Fruit fly (Drosophila melanogaster) whole organism, prepupa: ENCODE results near the gene CG33110.

Experiments used
- CG10669 ChIP-seq: fragments of 200-800 bp; sonication (Bioruptor generic); optimal IDR thresholded peaks from 3 replicates; lab custom pipeline; 2018; ENCODE audit warnings: missing biosample characterization, mild to moderate bottlenecking, missing genetic modification characterization, moderate library complexity
- CG11294 ChIP-seq: fragments of 200-800 bp; sonication (Bioruptor generic); IDR thresholded peaks from 2 replicates; pipeline ENCODE4 v1.3.6; 2022; ENCODE audit warnings: missing biosample characterization, missing genetic modification characterization
- CG11762 ChIP-seq: fragments of 200-800 bp; sonication (Bioruptor generic); optimal IDR thresholded peaks from 3 replicates; lab custom pipeline; 2016; ENCODE audit warnings: missing biosample characterization, missing genetic modification characterization; ENCODE audit not compliant: insufficient read depth
- CG11902 ChIP-seq: fragments of 200-800 bp; sonication (Bioruptor generic); optimal IDR thresholded peaks from 3 replicates; lab custom pipeline; 2016; ENCODE audit warnings: missing biosample characterization, missing genetic modification characterization
- CG15336 ChIP-seq: fragments of 200-800 bp; sonication (Bioruptor generic); IDR thresholded peaks from 2 replicates; pipeline ENCODE4 v1.3.6; 2022; ENCODE audit warnings: missing biosample characterization, missing genetic modification characterization
- CG1621 ChIP-seq: fragments of 200-800 bp; sonication (Bioruptor generic); optimal IDR thresholded peaks from 3 replicates; lab custom pipeline; 2018; ENCODE audit warnings: missing biosample characterization, mild to moderate bottlenecking, missing genetic modification characterization
- CG16779 ChIP-seq: fragments of 200-800 bp; sonication (Bioruptor generic); optimal IDR thresholded peaks from 3 replicates; lab custom pipeline; 2017; ENCODE audit warnings: missing biosample characterization, mild to moderate bottlenecking, missing genetic modification characterization
- CG3032 ChIP-seq: fragments of 200-800 bp; optimal IDR thresholded peaks from 2 replicates; lab custom pipeline; 2019; ENCODE audit warnings: missing biosample characterization, mild to moderate bottlenecking, missing genetic modification characterization, moderate library complexity
- CG31627 ChIP-seq: fragments of 200-800 bp; sonication (Bioruptor generic); optimal IDR thresholded peaks from 3 replicates; lab custom pipeline; 2016; ENCODE audit warnings: missing biosample characterization, missing genetic modification characterization
- CG32006 ChIP-seq: fragments of 200-800 bp; sonication (Bioruptor generic); optimal IDR thresholded peaks from 3 replicates; lab custom pipeline; 2017; ENCODE audit warnings: missing biosample characterization, mild to moderate bottlenecking, missing genetic modification characterization
- CG34406 ChIP-seq: fragments of 200-800 bp; sonication (Bioruptor generic); optimal IDR thresholded peaks from 3 replicates; lab custom pipeline; 2016; ENCODE audit warnings: missing biosample characterization, missing genetic modification characterization
- CG3919 ChIP-seq: fragments of 200-800 bp; sonication (Bioruptor generic); optimal IDR thresholded peaks from 3 replicates; lab custom pipeline; 2016; ENCODE audit warnings: missing biosample characterization, missing genetic modification characterization
- CG4318 ChIP-seq: fragments of 200-800 bp; sonication (Bioruptor generic); optimal IDR thresholded peaks from 3 replicates; lab custom pipeline; 2017; ENCODE audit warnings: missing biosample characterization, mild to moderate bottlenecking, missing genetic modification characterization
- CG6163 ChIP-seq: fragments of 200-800 bp; sonication (Bioruptor generic); IDR thresholded peaks from 3 replicates; pipeline ENCODE4 v1.3.6; 2022; ENCODE audit warnings: missing biosample characterization, missing genetic modification characterization
- CG6276 ChIP-seq: fragments of 200-800 bp; sonication (Bioruptor generic); optimal IDR thresholded peaks from 2 replicates; lab custom pipeline; 2017; ENCODE audit warnings: missing biosample characterization, mild to moderate bottlenecking, missing genetic modification characterization
- CG6792 ChIP-seq: fragments of 200-800 bp; sonication (Bioruptor generic); optimal IDR thresholded peaks from 3 replicates; lab custom pipeline; 2016; ENCODE audit warnings: missing biosample characterization, missing genetic modification characterization
- CG6808 ChIP-seq: fragments of 200-800 bp; sonication (Bioruptor generic); optimal IDR thresholded peaks from 3 replicates; lab custom pipeline; 2017; ENCODE audit warnings: missing biosample characterization, missing genetic modification characterization, mild to moderate bottlenecking, moderate library complexity, missing genetic modification reagents
- CG6854 ChIP-seq: fragments of 200-800 bp; sonication (Bioruptor generic); optimal IDR thresholded peaks from 2 replicates; lab custom pipeline; 2017; ENCODE audit warnings: missing biosample characterization, mild to moderate bottlenecking, missing genetic modification characterization
- CG8119 ChIP-seq: fragments of 200-800 bp; sonication (Bioruptor generic); IDR thresholded peaks from 3 replicates; pipeline ENCODE4 v1.3.6; 2022; ENCODE audit warnings: missing biosample characterization, missing genetic modification characterization
- CG8319 ChIP-seq: fragments of 200-800 bp; sonication (Bioruptor generic); optimal IDR thresholded peaks from 3 replicates; lab custom pipeline; 2016; ENCODE audit warnings: missing biosample characterization, missing genetic modification characterization
- CG8632 ChIP-seq: fragments of 200-800 bp; sonication (Bioruptor generic); optimal IDR thresholded peaks from 3 replicates; lab custom pipeline; 2016; ENCODE audit warnings: missing biosample characterization, missing genetic modification characterization
- CG9139 ChIP-seq: fragments of 200-800 bp; sonication (Bioruptor generic); optimal IDR thresholded peaks from 3 replicates; lab custom pipeline; 2017; ENCODE audit warnings: missing biosample characterization, mild to moderate bottlenecking, missing genetic modification characterization
- Eip75B ChIP-seq: fragments of 200-800 bp; sonication (Bioruptor generic); optimal IDR thresholded peaks from 3 replicates; lab custom pipeline; 2016; ENCODE audit warnings: missing biosample characterization, missing genetic modification characterization
- Eip78C ChIP-seq: fragments of 200-800 bp; sonication (Bioruptor generic); peaks from one replicate; lab custom pipeline; 2016; ENCODE audit warnings: missing biosample characterization, missing genetic modification characterization
- Eip93F ChIP-seq: fragments of 200-800 bp; sonication (Bioruptor generic); optimal IDR thresholded peaks from 2 replicates; lab custom pipeline; 2016; ENCODE audit warnings: missing biosample characterization, mild to moderate bottlenecking, missing genetic modification characterization
- Ets96B ChIP-seq: fragments of 200-800 bp; optimal IDR thresholded peaks from 2 replicates; lab custom pipeline; 2019; ENCODE audit warnings: missing biosample characterization, mild to moderate bottlenecking, missing genetic modification characterization, moderate library complexity
- Gug ChIP-seq: fragments of 200-800 bp; sonication (Bioruptor generic); IDR thresholded peaks from 2 replicates; pipeline ENCODE4 v1.3.6; 2022; ENCODE audit warnings: missing biosample characterization, missing genetic modification characterization
- Hr38 ChIP-seq: sonication (Bioruptor generic); optimal IDR thresholded peaks from 2 replicates; lab custom pipeline; 2016; ENCODE audit warnings: missing biosample characterization, missing genetic modification characterization
- Hr39 ChIP-seq: fragments of 200-800 bp; sonication (Bioruptor generic); optimal IDR thresholded peaks from 2 replicates; lab custom pipeline; 2016; ENCODE audit warnings: missing biosample characterization, missing genetic modification characterization
- Hr4 ChIP-seq: fragments of 200-800 bp; sonication (Bioruptor generic); optimal IDR thresholded peaks from 3 replicates; lab custom pipeline; 2016; ENCODE audit warnings: missing biosample characterization, missing genetic modification characterization
- Met ChIP-seq: fragments of 200-800 bp; sonication (Bioruptor generic); optimal IDR thresholded peaks from 3 replicates; lab custom pipeline; 2016; ENCODE audit warnings: missing biosample characterization, missing genetic modification characterization
- OdsH ChIP-seq: fragments of 200-800 bp; sonication (Bioruptor generic); optimal IDR thresholded peaks from 3 replicates; lab custom pipeline; 2016; ENCODE audit warnings: missing biosample characterization, missing genetic modification characterization
- Smox ChIP-seq: fragments of 200-800 bp; sonication (Bioruptor generic); optimal IDR thresholded peaks from 3 replicates; lab custom pipeline; 2016; ENCODE audit warnings: missing biosample characterization, missing genetic modification characterization
- Sox102F ChIP-seq: fragments of 200-800 bp; sonication (Bioruptor generic); optimal IDR thresholded peaks from 2 replicates; lab custom pipeline; 2016; ENCODE audit warnings: missing biosample characterization, mild to moderate bottlenecking, missing genetic modification characterization
- Sox14 ChIP-seq: fragments of 200-800 bp; sonication (Bioruptor generic); optimal IDR thresholded peaks from 3 replicates; lab custom pipeline; 2016; ENCODE audit warnings: missing biosample characterization, missing genetic modification characterization
- achi ChIP-seq: fragments of 200-800 bp; sonication (Bioruptor generic); optimal IDR thresholded peaks from 3 replicates; lab custom pipeline; 2016; ENCODE audit warnings: missing biosample characterization, missing genetic modification characterization
- acj6 ChIP-seq: fragments of 200-800 bp; sonication (Bioruptor generic); optimal IDR thresholded peaks from 3 replicates; lab custom pipeline; 2016; ENCODE audit warnings: missing biosample characterization, missing genetic modification characterization
- cyc ChIP-seq: fragments of 200-800 bp; sonication (Bioruptor generic); optimal IDR thresholded peaks from 3 replicates; lab custom pipeline; 2016; ENCODE audit warnings: missing biosample characterization, missing genetic modification characterization
- dac ChIP-seq: fragments of 200-800 bp; sonication (Bioruptor generic); optimal IDR thresholded peaks from 2 replicates; lab custom pipeline; 2017; ENCODE audit warnings: missing biosample characterization, mild to moderate bottlenecking, missing genetic modification characterization
- eg ChIP-seq: fragments of 200-800 bp; sonication (Bioruptor generic); IDR thresholded peaks from 3 replicates; pipeline ENCODE4 v1.3.6; 2022; ENCODE audit warnings: missing biosample characterization, missing genetic modification characterization
- esn ChIP-seq: fragments of 200-800 bp; sonication (Bioruptor generic); optimal IDR thresholded peaks from 2 replicates; lab custom pipeline; 2016; ENCODE audit warnings: missing biosample characterization, mild to moderate bottlenecking, missing genetic modification characterization, moderate library complexity
- fd59A ChIP-seq: fragments of 200-800 bp; sonication (Bioruptor generic); optimal IDR thresholded peaks from 2 replicates; lab custom pipeline; 2017; ENCODE audit warnings: missing biosample characterization, mild to moderate bottlenecking, missing genetic modification characterization, missing genetic modification reagents
- fd85E ChIP-seq: fragments of 200-800 bp; sonication (Bioruptor generic); optimal IDR thresholded peaks from 3 replicates; lab custom pipeline; 2016; ENCODE audit warnings: missing biosample characterization, missing genetic modification characterization
- fkh ChIP-seq: fragments of 200-800 bp; sonication (Bioruptor generic); optimal IDR thresholded peaks from 3 replicates; lab custom pipeline; 2017; ENCODE audit warnings: missing biosample characterization, mild to moderate bottlenecking, missing genetic modification characterization, moderate library complexity
- net ChIP-seq: fragments of 200-800 bp; sonication (Bioruptor generic); optimal IDR thresholded peaks from 3 replicates; lab custom pipeline; 2016; ENCODE audit warnings: missing biosample characterization, missing genetic modification characterization
- pdm3 ChIP-seq: fragments of 200-800 bp; sonication (Bioruptor generic); optimal IDR thresholded peaks from 3 replicates; lab custom pipeline; 2016; ENCODE audit warnings: missing biosample characterization, missing genetic modification characterization
- salr ChIP-seq, 2 experiments: fragments of 200-800 bp; sonication (Bioruptor generic); optimal IDR thresholded peaks; 3 replicates each; lab custom pipeline; 2016 to 2018; ENCODE audit warnings: missing biosample characterization in 2 of 2, missing genetic modification characterization in 2 of 2, mild to moderate bottlenecking in 1 of 2
- spab ChIP-seq: fragments of 200-800 bp; sonication (Bioruptor generic); optimal IDR thresholded peaks from 2 replicates; lab custom pipeline; 2017; ENCODE audit warnings: missing biosample characterization, mild to moderate bottlenecking, missing genetic modification characterization, missing genetic modification reagents
- ss ChIP-seq, 2 experiments: fragments of 200-800 bp; sonication (Bioruptor generic); optimal IDR thresholded peaks; 2 replicates in 1 of 2; 3 replicates in 1 of 2; lab custom pipeline; 2017 to 2018; ENCODE audit warnings: mild to moderate bottlenecking in 2 of 2, missing biosample characterization in 2 of 2, missing genetic modification characterization in 2 of 2, moderate library complexity in 1 of 2
- svp ChIP-seq: fragments of 200-800 bp; sonication (Bioruptor generic); peaks from one replicate; lab custom pipeline; 2016; ENCODE audit warnings: missing biosample characterization, missing genetic modification characterization
- topi ChIP-seq: fragments of 200-800 bp; sonication (Bioruptor generic); optimal IDR thresholded peaks from 3 replicates; lab custom pipeline; 2016; ENCODE audit warnings: missing biosample characterization, missing genetic modification characterization
- vri ChIP-seq: fragments of 200-800 bp; sonication (Bioruptor generic); optimal IDR thresholded peaks from 3 replicates; lab custom pipeline; 2016; ENCODE audit warnings: missing biosample characterization, mild to moderate bottlenecking, missing genetic modification characterization

The CG33110 gene

dm6 chr3R:22626842-22627392, 56.9 kb downstream of the CG33110 start:
- TF ChIP-seq cyc (GFP tag; lab: Kevin White, UChicago) (no peak), vri (peak; percentile 65), dac (GFP tag; lab: Kevin White, UChicago) (peak; percentile 64), CG15336 (GFP tag; lab: Robert Waterston, UW) (peak; percentile 89), CG6276 (peak; percentile 96), Eip75B (GFP tag; lab: Kevin White, UChicago) (peak; percentile 66), esn (peak; percentile 32), CG16779 (tag; lab: Kevin White, UChicago) (peak; percentile 92), Ets96B (peak; percentile 91), CG8632 (GFP tag; lab: Kevin White, UChicago) (peak; percentile 56), Hr4 (GFP tag; lab: Kevin White, UChicago) (peak; percentile 49), CG6163 (GFP tag; lab: Robert Waterston, UW) (peak; percentile 96), Gug (peak; percentile 71), svp (peak; percentile 73), ss (GFP tag; optimal IDR thresholded peaks at IDR 0.05; lab: Kevin White, UChicago) (peak; percentile 96), Eip78C (no peak), Hr39 (GFP tag; lab: Kevin White, UChicago) (no peak), CG31627 (no peak), CG11902 (GFP tag; lab: Kevin White, UChicago) (no peak), topi (GFP tag; lab: Kevin White, UChicago) (no peak), CG9139 (GFP tag; lab: Kevin White, UChicago) (peak; percentile 95), CG6808 (GFP tag; lab: Kevin White, UChicago) (peak; percentile 93), fd59A (GFP tag; lab: Kevin White, UChicago) (peak; percentile 68), Hr38 (GFP tag; lab: Kevin White, UChicago) (no peak), Sox14 (GFP tag; lab: Kevin White, UChicago) (peak; percentile 69), spab (GFP tag; lab: Kevin White, UChicago) (peak; percentile 84), CG10669 (GFP tag; lab: Kevin White, UChicago) (peak; percentile 78), eg (GFP tag; lab: Robert Waterston, UW) (peak; percentile 96), Sox102F (GFP tag; lab: Kevin White, UChicago) (peak; percentile 19), CG11762 (GFP tag; lab: Kevin White, UChicago) (peak; percentile 50), CG32006 (GFP tag; lab: Kevin White, UChicago) (peak; percentile 70), acj6 (peak; percentile 19), CG6792 (GFP tag; lab: Kevin White, UChicago) (peak; percentile 44), net (GFP tag; lab: Kevin White, UChicago) (peak; percentile 76), achi (GFP tag; lab: Kevin White, UChicago) (peak; percentile 52), CG6854 (GFP tag; lab: Kevin White, UChicago) (peak; percentile 55), CG3919 (peak; percentile 62), Smox (GFP tag; lab: Kevin White, UChicago) (no peak), Met (GFP tag; lab: Kevin White, UChicago) (peak; percentile 45), CG8319 (GFP tag; lab: Kevin White, UChicago) (peak; percentile 2), CG3032 (tag; lab: Kevin White, UChicago) (peak; percentile 84), CG34406 (peak; percentile 58), fkh (peak; percentile 99), OdsH (GFP tag; lab: Kevin White, UChicago) (peak; percentile 41), CG1621 (tag; lab: Kevin White, UChicago) (peak; percentile 89), CG8119 (GFP tag; lab: Robert Waterston, UW) (peak; percentile 90), salr (GFP tag; optimal IDR thresholded peaks at IDR 0.05; lab: Kevin White, UChicago) (peak; percentile 43 to 77), pdm3 (GFP tag; lab: Kevin White, UChicago) (peak; percentile 43), fd85E (peak; percentile 43), CG4318 (GFP tag; lab: Kevin White, UChicago) (no peak), CG11294 (peak; percentile 38; the same call in 1 of the 2 replicates), Eip93F (GFP tag; lab: Kevin White, UChicago) (no peak)
